Fruit fly (Drosophila melanogaster): Measurements from ENCODE around the gene ntc.

The ntc gene

dm6 chr3L:3806330-3806729, at the start of gene ntc, which contains the start of the genes CG32264 and IntS10 (continued):
- TF ChIP-seq stwl (tag; optimal IDR thresholded peaks at IDR 0.05): peak; percentile 98
- TF ChIP-seq Doc3 (GFP tag; IDR thresholded peaks at IDR 0.05; ENCODE audit: partially characterized antibody): peak; percentile 56; the same call in 1 of the 3 replicates
- TF ChIP-seq ato (GFP tag; IDR thresholded peaks at IDR 0.05; ENCODE audit: partially characterized antibody): 0 out of 2 replicates have a peak, but pooled peaks have one; percentile 33
- peak; percentile 30; the same call in 1 of the 2 replicates for TF ChIP-seq cas (GFP tag; IDR thresholded peaks at IDR 0.05)
- TF ChIP-seq CG16779 (GFP tag; IDR thresholded peaks at IDR 0.05): no peak
- peak; percentile 43 for TF ChIP-seq trem (tag; optimal IDR thresholded peaks at IDR 0.05)
- peak; percentile 43 for TF ChIP-seq org-1 (GFP tag; optimal IDR thresholded peaks at IDR 0.05)
- TF ChIP-seq E2f2 (GFP tag; IDR thresholded peaks at IDR 0.05): peak; percentile 37; the same call in 1 of the 2 replicates
- TF ChIP-seq Ssrp (tag; optimal IDR thresholded peaks at IDR 0.05): peak; percentile 63
- peak; percentile 55 for TF ChIP-seq CG9215 (GFP tag; IDR thresholded peaks at IDR 0.05)
- peak; percentile 67 for TF ChIP-seq CG10147 (GFP tag; optimal IDR thresholded peaks at IDR 0.05)
- TF ChIP-seq CG12104 (GFP tag; optimal IDR thresholded peaks at IDR 0.05): peak; percentile 38
- peak; percentile 78 for TF ChIP-seq CG7786 (GFP tag; optimal IDR thresholded peaks at IDR 0.05)
- TF ChIP-seq bbx (GFP tag; IDR thresholded peaks at IDR 0.05; ENCODE audit: partially characterized antibody): no peak
- TF ChIP-seq az2 (GFP tag; optimal IDR thresholded peaks at IDR 0.05): peak; percentile 66
- peak; percentile 81 to 82 for TF ChIP-seq dpn (GFP tag; optimal IDR thresholded peaks at IDR 0.05)
- peak; percentile 80 for TF ChIP-seq HmgZ (tag; optimal IDR thresholded peaks at IDR 0.05)
- no peak for TF ChIP-seq Ravus (GFP tag; IDR thresholded peaks at IDR 0.05)
- TF ChIP-seq CG17802 (tag; optimal IDR thresholded peaks at IDR 0.05): no peak
- peak in 1 of 2 experiments; percentile 54 for TF ChIP-seq insv (GFP tag; optimal IDR thresholded peaks at IDR 0.05)
- no peak for TF ChIP-seq CG7357 (GFP tag; IDR thresholded peaks at IDR 0.05)
- TF ChIP-seq pita (GFP tag; optimal IDR thresholded peaks at IDR 0.05): no peak
- TF ChIP-seq CG9876 (GFP tag; optimal IDR thresholded peaks at IDR 0.05): peak; percentile 69
- TF ChIP-seq oc (tag; optimal IDR thresholded peaks at IDR 0.05): no peak
- peak; percentile 53 for TF ChIP-seq CG10979 (tag; optimal IDR thresholded peaks at IDR 0.05)
- peak; percentile 33 for TF ChIP-seq CG4854 (GFP tag; optimal IDR thresholded peaks at IDR 0.05)
- no peak for TF ChIP-seq salm (tag; optimal IDR thresholded peaks at IDR 0.05)
- TF ChIP-seq TFAM (GFP tag; optimal IDR thresholded peaks at IDR 0.05): no peak
- TF ChIP-seq CG18764 (GFP tag; optimal IDR thresholded peaks at IDR 0.05): peak; percentile 60
- peak; percentile 66 for TF ChIP-seq Aef1 (GFP tag; IDR thresholded peaks at IDR 0.05)
- TF ChIP-seq luna (GFP tag; optimal IDR thresholded peaks at IDR 0.05): peak; percentile 78
- TF ChIP-seq pros (GFP tag; optimal IDR thresholded peaks at IDR 0.05): no peak
- TF ChIP-seq gsb-n (tag; optimal IDR thresholded peaks at IDR 0.05): no peak
- no peak for TF ChIP-seq jigr1 (GFP tag; IDR thresholded peaks at IDR 0.05)
- TF ChIP-seq CG10654 (GFP tag; optimal IDR thresholded peaks at IDR 0.05): peak; percentile 62
- TF ChIP-seq CG7839 (tag; optimal IDR thresholded peaks at IDR 0.05): peak; percentile 68
- peak; percentile 52 for TF ChIP-seq CG2712 (tag; optimal IDR thresholded peaks at IDR 0.05)
- no peak for TF ChIP-seq Asciz (GFP tag; optimal IDR thresholded peaks at IDR 0.05)
- TF ChIP-seq CG8388 (GFP tag; optimal IDR thresholded peaks at IDR 0.05): peak; percentile 52
- TF ChIP-seq tll (GFP tag; optimal IDR thresholded peaks at IDR 0.05): peak in 1 of 2 experiments; percentile 16
- no peak for TF ChIP-seq z (GFP tag; IDR thresholded peaks at IDR 0.05)
- peak; percentile 81 for TF ChIP-seq CG13287 (GFP tag; IDR thresholded peaks at IDR 0.05; ENCODE audit: partially characterized antibody)
- no peak for TF ChIP-seq CG6791 (GFP tag; IDR thresholded peaks at IDR 0.05; ENCODE audit: partially characterized antibody)
- TF ChIP-seq E2f1 (GFP tag; IDR thresholded peaks at IDR 0.05): no peak
- peak; percentile 76 for TF ChIP-seq Pdp1 (GFP tag; optimal IDR thresholded peaks at IDR 0.05)
- TF ChIP-seq Dbx (GFP tag; IDR thresholded peaks at IDR 0.05): peak; percentile 87; the same call in 2 of the 3 replicates
- no peak for TF ChIP-seq Hr39 (optimal IDR thresholded peaks at IDR 0.05)
- TF ChIP-seq hb (GFP tag; IDR thresholded peaks at IDR 0.05; ENCODE audit: partially characterized antibody): peak; percentile 50; the same call in 1 of the 3 replicates
- TF ChIP-seq CG10274 (GFP tag; optimal IDR thresholded peaks at IDR 0.05): no peak
- TF ChIP-seq CG31365 (tag; optimal IDR thresholded peaks at IDR 0.05): no peak
